In the genomic region with DNA sequence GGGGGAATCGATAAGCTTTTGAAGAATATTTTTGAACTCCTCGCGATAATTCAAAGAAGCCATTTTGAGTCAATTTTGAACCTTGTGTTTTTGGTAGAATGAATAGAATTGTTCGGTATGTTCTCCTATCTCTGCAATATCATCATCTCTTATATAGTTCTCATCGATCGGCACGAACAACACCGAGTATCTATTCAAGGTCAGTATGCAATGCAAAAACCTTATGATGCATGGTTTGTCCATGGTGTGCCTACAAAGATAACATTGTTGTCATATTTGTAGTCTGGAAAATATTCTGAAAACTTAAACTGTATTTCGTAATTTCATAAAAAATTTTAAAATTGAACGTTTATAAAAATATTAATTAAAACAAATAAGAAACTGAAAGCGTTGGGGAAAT, we compare ENCODE assay signal across 6 worm cellular contexts.
TF ChIP-seq lines count a peak whose summit lies in the region.

A gene (minus strand): TSS at position 127 of the 400 bp plus-strand sequence.

TF ChIP-seq in whole organism, L1 larva, 84 proteins besides CTCF, POLR2A, EP300 and RAD21:
- TF ChIP-seq C04F5.9 (tag; optimal IDR thresholded peaks at IDR 0.05; lab: Kevin White, UChicago) (no peak), elt-3 (tag; optimal IDR thresholded peaks at IDR 0.05; lab: Kevin White, UChicago) (peak in 3 of 6 experiments; percentile 14 to 57 (median 45)), efl-1 (optimal IDR thresholded peaks at IDR 0.05; lab: Kevin White, UChicago) (no peak), efl-1 (GFP tag; optimal IDR thresholded peaks at IDR 0.05 in 1 of 2; lab: Kevin White, UChicago) (peak in 1 of 2 experiments; percentile 54), skn-1 (tag; optimal IDR thresholded peaks at IDR 0.05; lab: Kevin White, UChicago) (peak; percentile 62), snu-23 (GFP tag; optimal IDR thresholded peaks at IDR 0.05; lab: Kevin White, UChicago) (peak; percentile 39), lin-15B (tag; optimal IDR thresholded peaks at IDR 0.05; lab: Kevin White, UChicago) (no peak), lin-14 (GFP tag; optimal IDR thresholded peaks at IDR 0.05; lab: Kevin White, UChicago) (peak; percentile 71), unc-30 (tag; optimal IDR thresholded peaks at IDR 0.05; lab: Kevin White, UChicago) (no peak), lin-35 (GFP tag; optimal IDR thresholded peaks at IDR 0.05; lab: Kevin White, UChicago) (peak in 1 of 2 experiments; percentile 26), nhr-85 (tag; lab: Kevin White, UChicago) (peak; percentile 76), nhr-20 (tag; optimal IDR thresholded peaks at IDR 0.05; lab: Kevin White, UChicago) (peak; percentile 47)

TF ChIP-seq in whole organism, L3 larva, 47 proteins besides CTCF, POLR2A, EP300 and RAD21:
- TF ChIP-seq fos-1 (tag; optimal IDR thresholded peaks at IDR 0.05; lab: Kevin White, UChicago) (no peak), ceh-28 (tag; optimal IDR thresholded peaks at IDR 0.05; lab: Kevin White, UChicago) (no peak), nhr-237 (tag; optimal IDR thresholded peaks at IDR 0.05; lab: Kevin White, UChicago) (no peak), fkh-2 (tag; optimal IDR thresholded peaks at IDR 0.05; lab: Kevin White, UChicago) (no peak), pqm-1 (tag; optimal IDR thresholded peaks at IDR 0.05; lab: Kevin White, UChicago) (peak; percentile 22), nhr-25 (tag; optimal IDR thresholded peaks at IDR 0.05; lab: Kevin White, UChicago) (peak; percentile 62), unc-62 (GFP tag; optimal IDR thresholded peaks at IDR 0.05; lab: Kevin White, UChicago) (no peak), jun-1 (tag; optimal IDR thresholded peaks at IDR 0.05; lab: Kevin White, UChicago) (no peak)

TF ChIP-seq in whole organism, L4 larva, 104 proteins besides CTCF, POLR2A, EP300 and RAD21:
- TF ChIP-seq skn-1 (tag; optimal IDR thresholded peaks at IDR 0.05; lab: Kevin White, UChicago) (no peak), dve-1 (tag; optimal IDR thresholded peaks at IDR 0.05; lab: Kevin White, UChicago; ENCODE audit: insufficient read depth) (peak; percentile 39), spr-1 (tag; optimal IDR thresholded peaks at IDR 0.05; lab: Kevin White, UChicago) (no peak), daf-12 (tag; optimal IDR thresholded peaks at IDR 0.05; lab: Kevin White, UChicago) (no peak), dmd-6 (GFP tag; IDR thresholded peaks at IDR 0.05; lab: Robert Waterston, UW) (no peak), aha-1 (tag; lab: Kevin White, UChicago) (no peak), hlh-30 (tag; optimal IDR thresholded peaks at IDR 0.05; lab: Kevin White, UChicago; ENCODE audit: insufficient read depth) (peak; percentile 46), nhr-28 (tag; optimal IDR thresholded peaks at IDR 0.05; lab: Kevin White, UChicago) (peak; percentile 92)

TF ChIP-seq in whole organism, early embryonic, 17 proteins besides CTCF, POLR2A, EP300 and RAD21:
- TF ChIP-seq ama-1 (optimal IDR thresholded peaks at IDR 0.05; lab: Kevin White, UChicago) (peak; percentile 17), tbx-37 (GFP tag; conservative IDR thresholded peaks at IDR 0.05; lab: Robert Waterston, UW) (no peak)

TF ChIP-seq in whole organism, late embryonic, 69 proteins besides CTCF, POLR2A, EP300 and RAD21:
- no peak for TF ChIP-seq ceh-22 (tag; optimal IDR thresholded peaks at IDR 0.05; lab: Kevin White, UChicago)
- peak; percentile 27 for TF ChIP-seq elt-2 (tag; optimal IDR thresholded peaks at IDR 0.05; lab: Kevin White, UChicago)

TF ChIP-seq in whole organism, young adult, 124 proteins besides CTCF, POLR2A, EP300 and RAD21:
- no peak for TF ChIP-seq nhr-179 (tag; optimal IDR thresholded peaks at IDR 0.05; lab: Kevin White, UChicago)
- TF ChIP-seq nfyb-1 (GFP tag; IDR thresholded peaks at IDR 0.05; lab: Robert Waterston, UW) = no peak
- peak; percentile 6 for TF ChIP-seq nhr-80 (tag; optimal IDR thresholded peaks at IDR 0.05; lab: Kevin White, UChicago)
